Worm (Caenorhabditis elegans): ENCODE results near the gene D2062.4.
A peak's percentile ranks its signal among the peaks of the same experiment; 100 is the strongest.
"Not testable (repeated sequence)": the region's sequence is repeated elsewhere in the genome, so short reads cannot be mapped to it uniquely, and the experiment has no call there.

The D2062.4 gene

DNA sequence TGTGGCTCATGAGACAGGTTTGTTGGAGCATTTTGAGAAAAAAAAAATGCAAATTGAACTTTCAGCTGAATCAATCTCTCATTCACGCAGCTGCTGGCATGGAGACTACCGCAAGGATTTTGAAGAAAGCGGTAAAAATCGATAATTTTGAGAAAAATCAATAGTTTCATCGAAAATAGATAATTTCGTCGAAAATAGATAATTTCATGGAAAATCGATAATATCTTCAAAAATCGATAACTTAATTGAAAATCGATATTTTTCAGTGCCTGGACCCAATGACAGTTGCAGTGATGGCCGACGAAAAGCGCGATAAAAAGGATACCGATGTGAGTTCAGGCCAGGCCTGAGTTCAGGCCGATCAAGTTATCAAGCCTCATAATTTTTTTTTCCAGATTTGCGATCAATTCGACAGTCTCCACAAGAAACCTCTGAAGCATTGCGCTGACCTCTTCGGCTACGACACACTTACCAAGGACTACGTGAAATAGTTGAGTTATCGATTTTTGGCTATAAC lies at the start of gene D2062.4:
TSS of gene D2062.4 (plus strand) at position 467 of the 517 bp plus-strand sequence.
- TF ChIP-seq T22C8.4 (GFP tag; IDR thresholded peaks at IDR 0.05): peak; percentile 53; the same call in 1 of the 2 replicates

DNA sequence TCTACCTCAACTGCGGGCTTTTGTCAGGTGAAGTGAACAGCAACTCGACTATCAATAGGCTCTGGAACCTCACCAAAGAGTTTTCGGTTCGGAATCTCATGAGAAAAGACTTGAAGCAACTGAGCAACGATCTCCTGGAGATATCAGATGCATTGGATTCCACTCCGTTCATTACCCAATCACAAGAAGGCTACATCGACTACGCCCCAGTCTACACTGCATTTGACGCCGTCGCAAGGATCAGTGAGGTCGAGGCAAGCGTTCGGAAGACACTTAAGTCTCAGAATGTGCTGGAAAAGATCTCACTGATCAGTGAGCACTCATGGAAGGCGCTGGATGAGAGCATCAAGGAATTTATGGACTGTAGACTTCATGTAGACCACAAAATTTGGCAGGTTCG lies 45.0 kb upstream of the D2062.4 start:
- TF ChIP-seq tab-1 (GFP tag; IDR thresholded peaks at IDR 0.05) (no peak), flt-1 (GFP tag; IDR thresholded peaks at IDR 0.05) (no peak), ztf-23 (GFP tag; IDR thresholded peaks at IDR 0.05) (no peak), T22C8.4 (GFP tag; IDR thresholded peaks at IDR 0.05) (no peak), cog-1 (tag; optimal IDR thresholded peaks at IDR 0.05) (no peak), med-1 (GFP tag; optimal IDR thresholded peaks at IDR 0.05; ENCODE audit: insufficient read depth) (no peak), ref-1 (GFP tag; conservative IDR thresholded peaks at IDR 0.05) (no peak), klf-2 (GFP tag; conservative IDR thresholded peaks at IDR 0.05) (no peak), ztf-29 (GFP tag; IDR thresholded peaks at IDR 0.05) (no peak)

DNA sequence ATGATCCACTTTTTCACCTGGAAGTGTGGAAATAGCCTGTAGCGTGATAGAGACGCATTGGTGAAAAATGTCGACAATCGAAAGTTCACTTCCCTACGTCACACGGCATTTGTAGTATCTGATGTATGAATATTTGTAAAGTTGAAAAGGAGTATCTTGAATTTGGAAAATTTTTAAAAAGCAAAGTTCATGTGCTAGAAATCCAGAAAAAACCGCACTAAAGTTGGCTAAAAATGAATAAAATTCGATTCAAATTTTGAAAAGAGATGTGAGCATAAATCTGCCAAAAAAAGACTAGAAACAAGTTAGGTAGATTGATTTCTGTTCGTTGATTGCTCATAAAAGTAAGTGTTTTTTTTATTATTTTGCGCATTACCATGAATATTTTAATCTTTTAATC lies 40.2 kb upstream of the D2062.4 start, which contains the start of gene sri-74:
TSS of gene sri-74 (minus strand) at position 101 of the 400 bp plus-strand sequence.
- TF ChIP-seq ref-1 (GFP tag; conservative IDR thresholded peaks at IDR 0.05) (no peak), flt-1 (GFP tag; IDR thresholded peaks at IDR 0.05) (no peak), tab-1 (GFP tag; IDR thresholded peaks at IDR 0.05) (no peak), T22C8.4 (GFP tag; IDR thresholded peaks at IDR 0.05) (no peak), klf-2 (GFP tag; conservative IDR thresholded peaks at IDR 0.05) (no peak), ztf-23 (GFP tag; IDR thresholded peaks at IDR 0.05) (no peak), ztf-29 (GFP tag; IDR thresholded peaks at IDR 0.05) (no peak), cog-1 (tag; optimal IDR thresholded peaks at IDR 0.05) (no peak), med-1 (GFP tag; optimal IDR thresholded peaks at IDR 0.05; ENCODE audit: insufficient read depth) (no peak)

DNA sequence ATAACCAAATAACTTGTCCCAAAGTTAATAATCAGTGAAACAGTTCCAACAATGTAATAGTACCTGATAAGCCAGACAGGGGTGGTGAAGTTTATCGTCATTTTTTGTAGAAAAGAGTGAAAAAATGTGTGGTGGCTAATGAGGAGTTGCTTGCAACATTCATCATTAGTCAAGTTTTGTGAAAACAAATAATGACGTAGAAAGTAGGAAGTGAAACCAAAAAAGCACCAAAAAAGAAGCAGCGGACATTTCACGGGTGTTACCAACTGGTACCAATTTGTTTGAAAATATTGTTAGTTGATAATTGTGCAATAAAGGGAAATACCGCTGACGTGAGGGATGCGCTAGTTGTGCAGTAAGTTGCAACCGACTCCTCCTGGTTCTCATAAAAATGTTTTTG lies 37.7 kb upstream of the D2062.4 start, which contains the start of gene sri-36:
TSS of gene sri-36 (minus strand) at position 101 of the 400 bp plus-strand sequence.
- TF ChIP-seq ztf-29 (GFP tag; IDR thresholded peaks at IDR 0.05) (no peak), ztf-23 (GFP tag; IDR thresholded peaks at IDR 0.05) (no peak)

DNA sequence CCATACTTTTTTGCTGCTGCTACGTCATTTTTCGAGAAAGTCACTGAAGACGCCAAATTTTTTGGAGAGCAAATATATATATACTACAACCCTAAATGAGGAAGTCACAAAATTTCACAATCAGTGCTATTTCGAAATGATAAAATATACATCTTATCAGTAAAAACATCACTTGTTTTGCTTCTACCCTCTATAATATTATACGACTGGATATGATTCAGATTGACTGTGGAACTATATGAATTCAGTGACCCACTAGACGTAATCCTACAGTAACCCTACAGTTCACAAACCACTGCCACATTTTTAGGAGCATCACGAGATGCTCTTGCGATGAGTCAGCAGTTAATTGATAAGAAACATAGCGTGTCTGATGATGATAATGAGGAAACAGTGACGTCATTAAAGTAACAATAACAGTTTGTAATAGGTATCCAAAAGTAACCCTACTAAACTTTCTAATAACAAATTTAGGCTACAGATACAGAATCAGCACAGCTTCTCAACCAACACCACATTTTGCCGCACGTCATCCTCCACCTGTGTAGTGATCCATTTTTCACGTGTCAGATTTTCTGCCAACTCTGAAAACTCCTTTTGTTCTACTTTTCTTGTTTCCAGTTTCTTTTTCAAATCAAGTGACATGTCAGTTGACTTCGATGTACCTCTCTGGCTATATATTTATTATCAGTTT lies 36.2 kb upstream of the D2062.4 start, which contains the start of the genes F33H12.7 and sri-39:
TSS of gene F33H12.7 (minus strand) at position 51 of the 694 bp plus-strand sequence.
TSS of gene sri-39 (plus strand) at position 644 of the 694 bp plus-strand sequence.
- TF ChIP-seq med-1 (GFP tag; optimal IDR thresholded peaks at IDR 0.05; ENCODE audit: insufficient read depth): no peak
- no peak for TF ChIP-seq T22C8.4 (GFP tag; IDR thresholded peaks at IDR 0.05)
- no peak for TF ChIP-seq tab-1 (GFP tag; IDR thresholded peaks at IDR 0.05)
- no peak for TF ChIP-seq ztf-23 (GFP tag; IDR thresholded peaks at IDR 0.05)
- no peak for TF ChIP-seq klf-2 (GFP tag; conservative IDR thresholded peaks at IDR 0.05)
- TF ChIP-seq cog-1 (tag; optimal IDR thresholded peaks at IDR 0.05): no peak
- TF ChIP-seq flt-1 (GFP tag; IDR thresholded peaks at IDR 0.05): no peak
- no peak for TF ChIP-seq ref-1 (GFP tag; conservative IDR thresholded peaks at IDR 0.05)
- no peak for TF ChIP-seq ztf-29 (GFP tag; IDR thresholded peaks at IDR 0.05)

DNA sequence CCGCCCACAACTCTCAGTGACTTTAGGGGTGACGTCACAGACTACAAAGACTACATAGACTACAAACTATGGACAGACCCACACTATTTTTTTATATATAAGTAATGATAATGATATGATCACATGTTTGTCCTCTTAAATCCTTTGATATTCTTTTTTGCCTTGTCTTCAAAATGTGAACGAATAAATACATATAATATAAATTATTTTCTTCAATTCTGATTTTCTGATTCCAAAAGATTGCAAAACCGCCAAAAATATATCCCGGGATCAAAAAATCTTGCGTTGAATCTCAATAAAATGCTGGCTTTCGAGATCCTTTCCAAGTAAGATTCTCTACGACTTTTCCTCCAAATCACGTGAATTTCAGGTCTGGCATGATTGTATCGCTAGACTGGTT lies 23.0 kb upstream of the D2062.4 start, which contains the start of gene F33H12.1:
TSS of gene F33H12.1 (plus strand) at position 301 of the 400 bp plus-strand sequence.
- not testable (repeated sequence) for TF ChIP-seq med-1 (GFP tag; optimal IDR thresholded peaks at IDR 0.05; ENCODE audit: insufficient read depth); T22C8.4 (GFP tag; IDR thresholded peaks at IDR 0.05); klf-2 (GFP tag; conservative IDR thresholded peaks at IDR 0.05)

DNA sequence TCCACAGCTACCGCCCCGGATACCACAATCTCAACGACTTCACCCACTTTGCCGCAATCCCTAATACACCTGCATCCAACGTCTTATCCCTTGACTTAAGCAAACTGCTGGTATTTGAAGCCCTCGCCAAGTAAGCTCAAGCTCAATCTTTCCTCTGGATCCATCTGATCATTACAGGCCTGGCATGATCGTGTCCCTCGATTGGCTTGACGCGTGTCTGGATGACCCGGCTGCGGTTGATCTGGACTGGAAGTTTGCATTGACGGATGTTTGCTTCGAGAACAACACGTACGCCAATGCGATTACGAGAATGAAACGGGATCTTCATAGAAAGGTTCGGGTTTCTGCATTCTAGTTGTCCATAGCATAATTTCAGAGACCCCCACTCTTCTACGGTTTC lies 22.3 kb upstream of the D2062.4 start:
- TF ChIP-seq med-1 (GFP tag; optimal IDR thresholded peaks at IDR 0.05; ENCODE audit: insufficient read depth) (no peak), klf-2 (GFP tag; conservative IDR thresholded peaks at IDR 0.05) (no peak), ztf-23 (GFP tag; IDR thresholded peaks at IDR 0.05) (no peak), ref-1 (GFP tag; conservative IDR thresholded peaks at IDR 0.05) (no peak), tab-1 (GFP tag; IDR thresholded peaks at IDR 0.05) (no peak), T22C8.4 (GFP tag; IDR thresholded peaks at IDR 0.05) (no peak)

DNA sequence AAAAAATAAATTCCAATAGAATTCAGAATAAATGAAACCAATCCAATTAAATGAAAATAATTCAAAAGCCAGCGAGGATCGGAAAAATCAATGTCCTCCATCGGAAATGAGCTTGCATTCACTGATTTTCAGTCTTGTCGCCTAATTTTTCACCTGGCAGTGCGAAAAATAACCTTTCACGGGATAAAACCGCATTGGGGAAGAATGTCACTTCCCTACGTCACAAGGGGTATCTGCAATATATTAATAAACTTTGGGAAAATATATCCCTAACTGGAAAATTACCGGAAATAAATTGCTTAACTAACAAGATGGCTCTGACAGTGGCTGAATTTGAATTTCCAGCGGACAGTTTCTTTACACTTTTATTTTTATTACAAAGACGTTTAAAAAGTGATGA lies 17.9 kb upstream of the D2062.4 start, which contains the start of gene sri-77:
TSS of gene sri-77 (minus strand) at position 101 of the 400 bp plus-strand sequence.
- TF ChIP-seq ztf-29 (GFP tag; IDR thresholded peaks at IDR 0.05) (no peak), ref-1 (GFP tag; conservative IDR thresholded peaks at IDR 0.05) (no peak)

DNA sequence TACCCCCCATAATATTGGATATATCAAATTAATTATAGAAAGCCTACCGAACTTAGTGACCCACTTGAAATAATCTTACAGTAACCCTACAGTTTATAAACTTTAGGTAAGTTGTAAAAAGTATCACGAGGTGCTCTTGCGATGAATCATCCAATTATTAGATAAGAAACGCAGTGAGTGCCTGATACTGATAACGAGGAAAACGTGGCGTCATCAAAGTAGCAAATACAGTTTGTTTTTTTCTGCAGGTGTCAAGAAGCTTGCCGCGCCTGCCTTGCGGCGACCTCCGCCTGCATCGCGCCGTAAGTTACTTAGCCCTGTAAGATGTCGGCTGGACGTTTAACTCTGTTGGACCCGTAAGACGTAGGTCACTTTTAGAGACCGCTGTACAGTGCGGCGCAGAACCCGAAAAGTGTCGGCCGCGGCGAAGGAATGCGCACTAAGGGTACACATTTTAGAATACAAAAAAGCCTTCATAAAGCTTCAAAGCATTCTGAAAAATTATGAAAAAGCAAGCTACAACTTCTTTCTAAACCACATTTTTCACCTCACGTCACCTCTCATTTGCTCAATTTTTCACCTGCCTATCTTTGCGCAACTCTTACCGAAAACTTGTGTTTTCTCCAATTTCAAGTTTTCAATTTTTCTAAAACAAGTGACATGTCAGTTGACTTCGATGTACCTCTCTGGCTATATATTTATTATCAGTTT lies 12.8 kb upstream of the D2062.4 start, which contains the start of gene sri-38:
TSS of gene sri-38 (plus strand) at position 661 of the 711 bp plus-strand sequence.
- no peak for TF ChIP-seq T22C8.4 (GFP tag; IDR thresholded peaks at IDR 0.05)
- no peak for TF ChIP-seq ztf-29 (GFP tag; IDR thresholded peaks at IDR 0.05)
- TF ChIP-seq ztf-23 (GFP tag; IDR thresholded peaks at IDR 0.05): no peak

DNA sequence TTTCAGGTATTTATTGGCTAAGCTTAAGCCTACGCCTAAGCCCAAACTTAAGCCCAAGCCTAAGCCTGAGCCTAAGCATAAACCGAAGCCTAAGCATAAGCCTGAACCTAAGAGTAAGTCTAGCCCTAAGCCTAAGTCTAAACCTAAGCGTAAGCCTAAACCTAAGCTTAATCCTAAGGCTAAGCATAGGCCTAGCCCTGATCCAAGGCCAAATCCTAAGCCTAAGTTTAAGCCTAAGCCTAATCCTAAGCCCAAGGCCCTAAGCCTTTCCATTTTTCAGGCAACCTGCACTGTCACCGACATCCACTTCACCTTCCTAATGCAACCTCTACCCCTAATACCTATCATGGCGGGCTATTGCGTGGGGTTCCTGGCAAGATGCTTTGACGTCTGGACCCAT lies 12.2 kb upstream of the D2062.4 start:
- peak; percentile 38; the same call in 1 of the 2 replicates for TF ChIP-seq ztf-29 (GFP tag; IDR thresholded peaks at IDR 0.05)
- no peak for TF ChIP-seq cog-1 (tag; optimal IDR thresholded peaks at IDR 0.05)
- TF ChIP-seq med-1 (GFP tag; optimal IDR thresholded peaks at IDR 0.05; ENCODE audit: insufficient read depth): no peak
- no peak for TF ChIP-seq T22C8.4 (GFP tag; IDR thresholded peaks at IDR 0.05)
